Fruit fly (Drosophila melanogaster) whole organism, adult: ENCODE data around the gene CG14367.

Experiments used
- CG7045 ChIP-seq: fragments of 200-800 bp; sonication (Bioruptor generic); optimal IDR thresholded peaks from 2 replicates; lab custom pipeline; 2017; ENCODE audit warnings: missing biosample characterization, mild to moderate bottlenecking, missing genetic modification characterization
- kay ChIP-seq: fragments of 200-800 bp; sonication (Bioruptor generic); peaks from one replicate; lab custom pipeline; 2016; ENCODE audit warnings: missing biosample characterization, missing genetic modification characterization, borderline replicate concordance

DNA sequence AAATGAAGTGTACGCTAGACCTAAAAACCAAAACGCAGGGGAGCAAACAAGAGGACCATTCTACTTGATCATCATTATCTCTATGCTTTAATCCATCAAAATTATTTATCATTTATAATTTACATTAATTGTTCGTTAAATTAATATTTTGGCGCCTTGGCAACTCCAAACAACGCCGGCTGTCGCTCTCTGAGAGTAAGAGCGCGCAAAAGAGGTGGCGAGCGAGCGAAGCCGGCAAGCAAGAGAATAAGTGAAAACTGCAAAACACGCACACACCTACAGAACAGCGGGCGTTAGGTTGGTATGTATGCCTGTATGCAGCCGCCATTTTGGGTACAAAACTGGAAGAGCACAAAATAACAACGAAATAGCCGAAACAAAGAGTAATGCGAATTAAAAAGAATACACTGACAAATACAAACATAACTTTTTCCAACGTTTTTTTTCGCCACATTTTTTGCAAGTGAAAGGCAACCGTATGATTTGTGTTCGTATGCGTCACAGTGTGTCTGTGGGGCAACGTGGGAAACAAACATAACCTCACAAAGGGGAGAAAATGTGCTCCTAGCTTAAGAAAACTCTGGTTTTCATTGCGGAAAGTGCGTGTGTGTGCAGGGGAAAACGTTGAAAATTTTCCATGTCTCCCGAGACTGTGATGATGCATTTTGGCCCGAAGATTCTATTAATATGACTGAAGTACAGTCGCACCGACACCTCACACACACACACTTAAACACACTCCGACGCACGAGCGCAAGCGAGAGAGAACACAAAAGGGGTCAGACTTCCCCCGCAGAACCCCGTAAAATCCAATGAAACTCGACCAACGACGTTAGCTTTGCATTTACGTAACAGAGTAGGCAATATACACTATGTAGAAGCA, 48.8 kb upstream of the CG14367 start:
- peak; percentile 88 for TF ChIP-seq kay (GFP tag; lab: Kevin White, UChicago)
- TF ChIP-seq CG7045 (GFP tag; lab: Kevin White, UChicago), result peak; percentile 32
